Worm (Caenorhabditis elegans): ENCODE results near the gene snx-13.

DNA sequence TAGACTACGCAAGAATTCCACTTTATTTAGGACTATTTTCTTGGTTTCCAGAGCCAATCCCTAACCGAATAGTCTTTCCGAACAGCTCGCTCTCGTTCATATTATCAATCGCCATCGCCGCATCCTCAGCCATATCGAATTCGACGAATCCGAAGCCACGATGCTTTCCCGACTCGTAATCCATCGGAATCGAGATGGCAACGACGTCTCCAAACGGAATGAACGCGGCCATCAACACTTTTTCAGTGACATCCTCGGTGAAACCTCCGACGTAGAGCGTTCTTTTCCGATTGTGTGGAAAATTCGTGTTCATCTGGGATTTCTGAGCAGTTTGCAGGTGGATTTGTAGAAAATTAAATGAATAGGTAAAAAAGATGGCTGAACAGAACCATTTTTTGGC lies 29.1 kb upstream of the snx-13 start, which contains the start of gene cyn-13:
- TF ChIP-seq fax-1 (tag; optimal IDR thresholded peaks at IDR 0.05) (no peak), tbx-7 (tag; optimal IDR thresholded peaks at IDR 0.05) (no peak), nhr-232 (tag; optimal IDR thresholded peaks at IDR 0.05) (no peak), ceh-2 (tag; optimal IDR thresholded peaks at IDR 0.05) (no peak), pax-1 (tag; optimal IDR thresholded peaks at IDR 0.05) (no peak), sox-4 (tag; optimal IDR thresholded peaks at IDR 0.05) (no peak), hlh-8 (tag; optimal IDR thresholded peaks at IDR 0.05) (no peak), nfya-1 (tag; optimal IDR thresholded peaks at IDR 0.05) (no peak), eyg-1 (tag; optimal IDR thresholded peaks at IDR 0.05) (no peak), ama-1 (optimal IDR thresholded peaks at IDR 0.05) (no peak), fkh-6 (tag; optimal IDR thresholded peaks at IDR 0.05) (no peak), T23F11.4 (GFP tag; optimal IDR thresholded peaks at IDR 0.05) (no peak), lin-11 (tag; optimal IDR thresholded peaks at IDR 0.05) (no peak)
